Worm (Caenorhabditis elegans) whole organism, midembryonic: ENCODE results near the gene sgn-1.

Experiments
- T22C8.4 ChIP-seq: fragments of 200-800 bp; sonication (Bioruptor generic); IDR thresholded peaks from 2 replicates; pipeline ENCODE4 v1.3.6; 2022; ENCODE audit warnings: missing genetic modification characterization, missing compliant biosample characterization
- cog-1 ChIP-seq: sonication (generic microtip); optimal IDR thresholded peaks from 2 replicates; lab custom pipeline; 2016; ENCODE audit warnings: missing genetic modification characterization, missing compliant biosample characterization
- flt-1 ChIP-seq: fragments of 200-800 bp; sonication (Bioruptor generic); IDR thresholded peaks from 2 replicates; pipeline ENCODE4 v1.3.6; 2022; ENCODE audit warnings: missing genetic modification characterization, missing compliant biosample characterization
- klf-2 ChIP-seq: fragments of 200-800 bp; sonication (Bioruptor generic); conservative IDR thresholded peaks from 2 replicates; pipeline ENCODE4 v1.3.6; 2022; ENCODE audit warnings: missing genetic modification reagents, missing genetic modification characterization, missing compliant biosample characterization
- med-1 ChIP-seq: sonication (generic microtip); optimal IDR thresholded peaks from 2 replicates; lab custom pipeline; 2017; ENCODE audit warnings: missing genetic modification characterization, mild to moderate bottlenecking, missing compliant biosample characterization, antibody characterized with exemption, missing genetic modification reagents; ENCODE audit not compliant: insufficient read depth
- ref-1 ChIP-seq: fragments of 200-800 bp; sonication (Bioruptor generic); conservative IDR thresholded peaks from 2 replicates; pipeline ENCODE4 v1.3.6; 2022; ENCODE audit warnings: missing genetic modification reagents, missing genetic modification characterization, missing compliant biosample characterization
- tab-1 ChIP-seq: fragments of 200-800 bp; sonication (Bioruptor generic); IDR thresholded peaks from 2 replicates; pipeline ENCODE4 v1.3.6; 2022; ENCODE audit warnings: missing genetic modification characterization, missing compliant biosample characterization
- ztf-23 ChIP-seq: fragments of 200-800 bp; sonication (Bioruptor generic); IDR thresholded peaks from 2 replicates; pipeline ENCODE4 v1.3.6; 2022; ENCODE audit warnings: missing genetic modification reagents, missing genetic modification characterization, missing compliant biosample characterization
- ztf-29 ChIP-seq: fragments of 200-800 bp; sonication (Bioruptor generic); IDR thresholded peaks from 2 replicates; pipeline ENCODE4 v1.3.6; 2022; ENCODE audit warnings: missing genetic modification reagents, missing genetic modification characterization, missing compliant biosample characterization

Gene sgn-1

ce11 chrII:8783451-8783967, at the start of gene sgn-1:
sgn-1 (minus strand) TSS chrII:8783670.
- TF ChIP-seq tab-1 (GFP tag; lab: Robert Waterston, UW) (no peak), flt-1 (GFP tag; lab: Robert Waterston, UW) (no peak), cog-1 (tag; lab: Kevin White, UChicago) (no peak)

- no peak for TF ChIP-seq tab-1 (GFP tag; lab: Robert Waterston, UW)
- no peak for TF ChIP-seq cog-1 (tag; lab: Kevin White, UChicago)
- TF ChIP-seq ref-1 (GFP tag; lab: Robert Waterston, UW), result no peak
- no peak for TF ChIP-seq klf-2 (GFP tag; lab: Robert Waterston, UW)
- no peak for TF ChIP-seq ztf-23 (GFP tag; lab: Robert Waterston, UW)
- TF ChIP-seq flt-1 (GFP tag; lab: Robert Waterston, UW), result no peak
- no peak for TF ChIP-seq ztf-29 (GFP tag; lab: Robert Waterston, UW)
- no peak for TF ChIP-seq T22C8.4
- no peak for TF ChIP-seq med-1
These were observed 49.5 kb upstream of the sgn-1 start for ce11 chrII:8832941-8833340.

ce11 chrII:8830917-8831316, 47.4 kb upstream of the sgn-1 start:
- TF ChIP-seq tab-1 (GFP tag; lab: Robert Waterston, UW) (no peak), flt-1 (GFP tag; lab: Robert Waterston, UW) (no peak), T22C8.4 (no peak), ztf-29 (GFP tag; lab: Robert Waterston, UW) (no peak), cog-1 (tag; lab: Kevin White, UChicago) (no peak), med-1 (no peak), ref-1 (GFP tag; lab: Robert Waterston, UW) (no peak), klf-2 (GFP tag; lab: Robert Waterston, UW) (no peak), ztf-23 (GFP tag; lab: Robert Waterston, UW) (no peak)

- TF ChIP-seq ztf-23 (GFP tag; lab: Robert Waterston, UW) (no peak), ref-1 (GFP tag; lab: Robert Waterston, UW) (no peak), T22C8.4 (no peak), cog-1 (tag; lab: Kevin White, UChicago) (no peak), med-1 (no peak), klf-2 (GFP tag; lab: Robert Waterston, UW) (no peak), flt-1 (GFP tag; lab: Robert Waterston, UW) (no peak), ztf-29 (GFP tag; lab: Robert Waterston, UW) (no peak), tab-1 (GFP tag; lab: Robert Waterston, UW) (no peak)
These were observed 45.7 kb upstream of the sgn-1 start, which contains the start of gene F46C5.2 for ce11 chrII:8829189-8829588. F46C5.2 (minus strand) TSS chrII:8829289.

ce11 chrII:8825769-8826168, 42.3 kb upstream of the sgn-1 start, which contains the start of gene nas-25:
nas-25 (plus strand) TSS chrII:8826069.
- TF ChIP-seq klf-2 (GFP tag; lab: Robert Waterston, UW) (no peak), ztf-29 (GFP tag; lab: Robert Waterston, UW) (no peak), ztf-23 (GFP tag; lab: Robert Waterston, UW) (no peak), T22C8.4 (no peak), flt-1 (GFP tag; lab: Robert Waterston, UW) (no peak), med-1 (no peak), cog-1 (tag; lab: Kevin White, UChicago) (no peak), ref-1 (GFP tag; lab: Robert Waterston, UW) (no peak), tab-1 (GFP tag; lab: Robert Waterston, UW) (no peak)

ce11 chrII:8822711-8823110, 39.2 kb upstream of the sgn-1 start:
- TF ChIP-seq tab-1 (GFP tag; lab: Robert Waterston, UW), result no peak

- TF ChIP-seq flt-1 (GFP tag; lab: Robert Waterston, UW) (no peak), ztf-23 (GFP tag; lab: Robert Waterston, UW) (no peak), tab-1 (GFP tag; lab: Robert Waterston, UW) (no peak), cog-1 (tag; lab: Kevin White, UChicago) (no peak), ztf-29 (GFP tag; lab: Robert Waterston, UW) (no peak), med-1 (no peak), T22C8.4 (no peak), klf-2 (GFP tag; lab: Robert Waterston, UW) (no peak)
These were observed 37.7 kb upstream of the sgn-1 start, which contains the start of gene F46C5.1 for ce11 chrII:8821140-8821595. F46C5.1 (minus strand) TSS chrII:8821190.

- TF ChIP-seq flt-1 (GFP tag; lab: Robert Waterston, UW) (no peak), T22C8.4 (no peak), ztf-29 (GFP tag; lab: Robert Waterston, UW) (no peak), cog-1 (tag; lab: Kevin White, UChicago) (no peak), klf-2 (GFP tag; lab: Robert Waterston, UW) (no peak), ref-1 (GFP tag; lab: Robert Waterston, UW) (no peak), med-1 (no peak), ztf-23 (GFP tag; lab: Robert Waterston, UW) (no peak), tab-1 (GFP tag; lab: Robert Waterston, UW) (no peak)
These were observed 36.9 kb upstream of the sgn-1 start for ce11 chrII:8820126-8820972.

- no peak for TF ChIP-seq tab-1 (GFP tag; lab: Robert Waterston, UW)
- TF ChIP-seq med-1, result no peak
- no peak for TF ChIP-seq klf-2 (GFP tag; lab: Robert Waterston, UW)
- TF ChIP-seq cog-1 (tag; lab: Kevin White, UChicago), result no peak
- no peak for TF ChIP-seq ztf-23 (GFP tag; lab: Robert Waterston, UW)
- no peak for TF ChIP-seq ref-1 (GFP tag; lab: Robert Waterston, UW)
These were observed 35.8 kb upstream of the sgn-1 start, which contains the start of gene F46C5.10 for ce11 chrII:8818978-8819896. F46C5.10 (minus strand) TSS chrII:8819028.
